Worm (Caenorhabditis elegans) whole organism, L1 larva: ENCODE data around the gene wrt-3.

Source experiments
- C16A3.4 ChIP-seq: fragments of 150-350 bp; optimal IDR thresholded peaks from 2 replicates; lab custom pipeline; 2014; ENCODE audit warnings: missing biosample characterization, missing genetic modification characterization
- aha-1 ChIP-seq: fragments of 150-350 bp; optimal IDR thresholded peaks from 2 replicates; lab custom pipeline; 2014; ENCODE audit warnings: missing biosample characterization, missing genetic modification characterization
- ama-1 ChIP-seq: fragments of 150-350 bp; optimal IDR thresholded peaks from 2 replicates; lab custom pipeline; 2014
- ceh-82 ChIP-seq, 3 experiments: fragments of 150-350 bp in 1 of 3; sonication (generic microtip) in 2 of 3; optimal IDR thresholded peaks; 2 replicates each; lab custom pipeline; 2014 to 2017; ENCODE audit warnings: missing biosample characterization in 3 of 3, missing genetic modification characterization in 3 of 3
- elt-3 ChIP-seq, 6 experiments: fragments of 150-350 bp in 1 of 6; sonication (generic microtip); optimal IDR thresholded peaks; 2 replicates each; lab custom pipeline; 2017 to 2018; ENCODE audit warnings: missing biosample characterization in 6 of 6, missing genetic modification characterization in 6 of 6, inconsistent platforms in 1 of 6
- fos-1 ChIP-seq: fragments of 150-350 bp; optimal IDR thresholded peaks from 2 replicates; lab custom pipeline; 2014; ENCODE audit warnings: missing biosample characterization, missing genetic modification characterization
- hlh-17 ChIP-seq: fragments of 200-800 bp; sonication (Bioruptor generic); optimal IDR thresholded peaks from 2 replicates; lab custom pipeline; 2018; ENCODE audit warnings: missing genetic modification characterization, mild to moderate bottlenecking, missing compliant biosample characterization, moderate library complexity, borderline replicate concordance
- hpl-2 ChIP-seq: fragments of 150-350 bp; optimal IDR thresholded peaks from 2 replicates; lab custom pipeline; 2014; ENCODE audit warnings: missing biosample characterization, missing genetic modification reagents, missing genetic modification characterization
- mdl-1 ChIP-seq, 2 experiments: fragments of 150-350 bp; optimal IDR thresholded peaks; 2 replicates each; lab custom pipeline; 2014 to 2017; ENCODE audit warnings: missing biosample characterization in 2 of 2, missing genetic modification characterization in 2 of 2, inconsistent platforms in 1 of 2
- nhr-11 ChIP-seq: fragments of 150-350 bp; optimal IDR thresholded peaks from 2 replicates; lab custom pipeline; 2014; ENCODE audit warnings: missing biosample characterization, missing genetic modification characterization
- nhr-12 ChIP-seq: sonication (generic microtip); optimal IDR thresholded peaks from 2 replicates; lab custom pipeline; 2017; ENCODE audit warnings: missing biosample characterization, missing genetic modification characterization
- pax-3 ChIP-seq: fragments of 200-800 bp; sonication (Bioruptor generic); optimal IDR thresholded peaks from 2 replicates; lab custom pipeline; 2018; ENCODE audit warnings: mild to moderate bottlenecking, missing genetic modification characterization, moderate library complexity, missing compliant biosample characterization
- skn-1 ChIP-seq: fragments of 150-350 bp; optimal IDR thresholded peaks from 2 replicates; lab custom pipeline; 2014; ENCODE audit warnings: missing biosample characterization, missing genetic modification characterization
- unc-62 ChIP-seq: fragments of 150-350 bp; optimal IDR thresholded peaks from 2 replicates; lab custom pipeline; 2014; ENCODE audit warnings: missing biosample characterization, missing genetic modification reagents, missing genetic modification characterization

ce11 chrIV:9498088-9498487 lies 20.8 kb upstream of the wrt-3 start, which contains the start of gene sru-4:
- TF ChIP-seq fos-1 (tag; lab: Kevin White, UChicago) (no peak), elt-3 (tag; optimal IDR thresholded peaks at IDR 0.05; lab: Kevin White, UChicago) (no peak), hlh-17 (GFP tag; lab: Kevin White, UChicago) (no peak), pax-3 (tag; lab: Kevin White, UChicago) (no peak), nhr-11 (tag; lab: Kevin White, UChicago) (no peak), hpl-2 (GFP tag; lab: Kevin White, UChicago) (no peak), nhr-12 (tag; lab: Kevin White, UChicago) (no peak), ceh-82 (tag; optimal IDR thresholded peaks at IDR 0.05; lab: Kevin White, UChicago) (no peak), aha-1 (tag; lab: Kevin White, UChicago) (no peak), unc-62 (GFP tag; lab: Kevin White, UChicago) (no peak), ama-1 (lab: Kevin White, UChicago) (no peak), skn-1 (tag; lab: Kevin White, UChicago) (no peak), mdl-1 (tag; optimal IDR thresholded peaks at IDR 0.05; lab: Kevin White, UChicago) (no peak), C16A3.4 (no peak)
